Fruit fly (Drosophila melanogaster): ENCODE data around the gene beta-Spec.

The beta-Spec gene

dm6 chrX:17712995-17713739 lies 56.0 kb downstream of the beta-Spec start (continued):
- TF ChIP-seq insv (GFP tag; optimal IDR thresholded peaks at IDR 0.05) = no peak
- peak; percentile 62 for TF ChIP-seq Oli (tag; optimal IDR thresholded peaks at IDR 0.05)
- no peak for TF ChIP-seq ap (GFP tag; IDR thresholded peaks at IDR 0.05)
- peak; percentile 52; the same call in 1 of the 2 replicates for TF ChIP-seq CG32532 (GFP tag; IDR thresholded peaks at IDR 0.05)
- no peak for TF ChIP-seq rib (GFP tag; IDR thresholded peaks at IDR 0.05)
- TF ChIP-seq CG12659 (GFP tag; optimal IDR thresholded peaks at IDR 0.05) = peak; percentile 59
- no peak for TF ChIP-seq CG33213 (GFP tag; optimal IDR thresholded peaks at IDR 0.05)
- no peak for TF ChIP-seq CG11093 (GFP tag; IDR thresholded peaks at IDR 0.05)
- no peak for TF ChIP-seq Stat92E (GFP tag; optimal IDR thresholded peaks at IDR 0.05)
- TF ChIP-seq Hmr (GFP tag; optimal IDR thresholded peaks at IDR 0.05) = peak; percentile 57
- peak; percentile 35 for TF ChIP-seq org-1 (GFP tag; optimal IDR thresholded peaks at IDR 0.05)
- TF ChIP-seq Fer1 (GFP tag; optimal IDR thresholded peaks at IDR 0.05) = peak; percentile 38
- peak; percentile 66 for TF ChIP-seq Ada2b (GFP tag; IDR thresholded peaks at IDR 0.05)
- TF ChIP-seq MESR4 (GFP tag; optimal IDR thresholded peaks at IDR 0.05) = no peak
- peak; percentile 55 for TF ChIP-seq lab (GFP tag; optimal IDR thresholded peaks at IDR 0.05)
- TF ChIP-seq CG12769 (tag; optimal IDR thresholded peaks at IDR 0.05) = peak; percentile 11
- TF ChIP-seq MTF-1 (GFP tag; optimal IDR thresholded peaks at IDR 0.05; ENCODE audit: borderline replicate concordance) = peak; percentile 37
- TF ChIP-seq CG17186 (GFP tag; optimal IDR thresholded peaks at IDR 0.05) = no peak
- no peak for TF ChIP-seq pnt (GFP tag; optimal IDR thresholded peaks at IDR 0.05)
- peak; percentile 65 for TF ChIP-seq CG30403 (GFP tag; optimal IDR thresholded peaks at IDR 0.05)
- TF ChIP-seq CG2875 (GFP tag; optimal IDR thresholded peaks at IDR 0.05) = no peak
- TF ChIP-seq Bgb (GFP tag; IDR thresholded peaks at IDR 0.05; ENCODE audit: partially characterized antibody) = no peak
- peak; percentile 34 for TF ChIP-seq ftz-f1 (GFP tag; optimal IDR thresholded peaks at IDR 0.05)
- TF ChIP-seq CG6175 (GFP tag; IDR thresholded peaks at IDR 0.05) = no peak; the same call in 2 of the 3 replicates
- peak; percentile 38 for TF ChIP-seq CG10462 (GFP tag; optimal IDR thresholded peaks at IDR 0.05)
- TF ChIP-seq zen (tag; optimal IDR thresholded peaks at IDR 0.05) = peak; percentile 52
- no peak for TF ChIP-seq Dref (GFP tag; IDR thresholded peaks at IDR 0.05)
- TF ChIP-seq CG17359 (tag; optimal IDR thresholded peaks at IDR 0.05) = peak; percentile 53
- TF ChIP-seq nerfin-1 (tag; optimal IDR thresholded peaks at IDR 0.05) = peak; percentile 26
- no peak for TF ChIP-seq CG9876 (GFP tag; optimal IDR thresholded peaks at IDR 0.05)
- TF ChIP-seq gsb (GFP tag; IDR thresholded peaks at IDR 0.05) = peak; percentile 26; the same call in 1 of the 2 replicates
- peak; percentile 65 for TF ChIP-seq abd-A (tag; optimal IDR thresholded peaks at IDR 0.05)
- TF ChIP-seq dmrt11E (tag; optimal IDR thresholded peaks at IDR 0.05) = peak; percentile 58
- TF ChIP-seq Aef1 (GFP tag; IDR thresholded peaks at IDR 0.05) = peak; percentile 44; the same call in 1 of the 3 replicates
- TF ChIP-seq amos (GFP tag; IDR thresholded peaks at IDR 0.05; ENCODE audit: partially characterized antibody) = no peak
- no peak for TF ChIP-seq mirr (GFP tag; optimal IDR thresholded peaks at IDR 0.05)
- no peak for TF ChIP-seq Dip2 (GFP tag; IDR thresholded peaks at IDR 0.05)
- TF ChIP-seq hth (optimal IDR thresholded peaks at IDR 0.05) = no peak
- peak; percentile 53 for TF ChIP-seq CG1024 (GFP tag; IDR thresholded peaks at IDR 0.05)
- TF ChIP-seq nom (GFP tag; optimal IDR thresholded peaks at IDR 0.05) = no peak
- peak; percentile 21 for TF ChIP-seq CG9817 (tag; optimal IDR thresholded peaks at IDR 0.05)
- 0 out of 4 replicates have a peak, but pooled peaks have one; percentile 7 for TF ChIP-seq Gug (GFP tag; IDR thresholded peaks at IDR 0.05)
- peak; percentile 17; the same call in 1 of the 2 replicates for TF ChIP-seq dimm (GFP tag; IDR thresholded peaks at IDR 0.05)
- TF ChIP-seq cas (GFP tag; IDR thresholded peaks at IDR 0.05) = no peak
- no peak for TF ChIP-seq Gsc (GFP tag; IDR thresholded peaks at IDR 0.05)
- no peak for TF ChIP-seq emc (GFP tag; optimal IDR thresholded peaks at IDR 0.05)
- TF ChIP-seq pb (GFP tag; optimal IDR thresholded peaks at IDR 0.05) = no peak
- no peak for TF ChIP-seq CG17912 (GFP tag; optimal IDR thresholded peaks at IDR 0.05)
- peak; percentile 63 for TF ChIP-seq CG7839 (tag; optimal IDR thresholded peaks at IDR 0.05)
